Worm (Caenorhabditis elegans) whole organism, mixed stage, embryonic: ENCODE measurements around the gene clec-2.

Experiments used
- blmp-1 ChIP-seq: fragments of 150-350 bp; optimal IDR thresholded peaks from 2 replicates; lab custom pipeline; 2014; ENCODE audit warnings: missing biosample characterization, missing genetic modification characterization
- ceh-39 ChIP-seq: fragments of 150-350 bp; optimal IDR thresholded peaks from 2 replicates; lab custom pipeline; 2014; ENCODE audit warnings: missing biosample characterization, missing genetic modification characterization
- ceh-43 ChIP-seq: fragments of 200-800 bp; sonication (Bioruptor generic); optimal IDR thresholded peaks from 2 replicates; lab custom pipeline; 2018; ENCODE audit warnings: mild to moderate bottlenecking, missing genetic modification characterization, moderate library complexity, missing compliant biosample characterization
- ceh-83 ChIP-seq: fragments of 200-800 bp; sonication (Bioruptor generic); optimal IDR thresholded peaks from 2 replicates; lab custom pipeline; 2018; ENCODE audit warnings: mild to moderate bottlenecking, missing genetic modification characterization, missing compliant biosample characterization
- ces-1 ChIP-seq: fragments of 150-350 bp; optimal IDR thresholded peaks from 2 replicates; lab custom pipeline; 2014; ENCODE audit warnings: missing biosample characterization, missing genetic modification reagents, missing genetic modification characterization
- cnd-1 ChIP-seq: fragments of 200-800 bp; sonication (Bioruptor generic); optimal IDR thresholded peaks from 2 replicates; lab custom pipeline; 2018; ENCODE audit warnings: mild to moderate bottlenecking, missing genetic modification characterization, missing compliant biosample characterization
- elt-1 ChIP-seq: sonication (generic microtip); optimal IDR thresholded peaks from 2 replicates; lab custom pipeline; 2017; ENCODE audit warnings: missing genetic modification characterization, mild to moderate bottlenecking, missing compliant biosample characterization, antibody characterized with exemption, moderate library complexity, borderline replicate concordance; ENCODE audit not compliant: insufficient read depth
- elt-3 ChIP-seq: fragments of 150-350 bp; optimal IDR thresholded peaks from 2 replicates; lab custom pipeline; 2014; ENCODE audit warnings: missing biosample characterization, missing genetic modification characterization
- flh-1 ChIP-seq: fragments of 200-800 bp; sonication (Bioruptor generic); optimal IDR thresholded peaks from 2 replicates; lab custom pipeline; 2018; ENCODE audit warnings: mild to moderate bottlenecking, missing genetic modification characterization, moderate library complexity, missing compliant biosample characterization
- ham-2 ChIP-seq: fragments of 200-800 bp; sonication (Bioruptor generic); optimal IDR thresholded peaks from 2 replicates; lab custom pipeline; 2018; ENCODE audit warnings: mild to moderate bottlenecking, missing genetic modification characterization, missing compliant biosample characterization
- lin-13 ChIP-seq: fragments of 150-350 bp; optimal IDR thresholded peaks from 2 replicates; lab custom pipeline; 2014; ENCODE audit warnings: missing biosample characterization, missing genetic modification characterization
- lin-32 ChIP-seq: fragments of 200-800 bp; sonication (Bioruptor generic); optimal IDR thresholded peaks from 2 replicates; lab custom pipeline; 2018; ENCODE audit warnings: mild to moderate bottlenecking, missing genetic modification characterization, missing compliant biosample characterization
- lsy-2 ChIP-seq: fragments of 150-350 bp; optimal IDR thresholded peaks from 2 replicates; lab custom pipeline; 2014; ENCODE audit warnings: missing biosample characterization, missing genetic modification characterization
- mep-1 ChIP-seq: fragments of 150-350 bp; optimal IDR thresholded peaks from 2 replicates; lab custom pipeline; 2017; ENCODE audit warnings: missing biosample characterization, missing genetic modification reagents, missing genetic modification characterization, inconsistent platforms
- mls-2 ChIP-seq: sonication (generic microtip); optimal IDR thresholded peaks from 2 replicates; lab custom pipeline; 2016; ENCODE audit warnings: mild to moderate bottlenecking, missing genetic modification characterization, moderate library complexity, missing compliant biosample characterization
- nhr-12 ChIP-seq: fragments of 150-350 bp; optimal IDR thresholded peaks from 2 replicates; lab custom pipeline; 2014; ENCODE audit warnings: missing biosample characterization, missing genetic modification characterization
- nhr-2 ChIP-seq: fragments of 150-350 bp; optimal IDR thresholded peaks from 2 replicates; lab custom pipeline; 2014; ENCODE audit warnings: missing biosample characterization, missing genetic modification characterization
- nhr-28 ChIP-seq: fragments of 150-350 bp; optimal IDR thresholded peaks from 2 replicates; lab custom pipeline; 2014; ENCODE audit warnings: missing biosample characterization, missing genetic modification characterization
- nhr-76 ChIP-seq: sonication (generic microtip); optimal IDR thresholded peaks from 2 replicates; lab custom pipeline; 2017; ENCODE audit warnings: missing biosample characterization, missing genetic modification characterization
- pha-4 ChIP-seq: fragments of 150-350 bp; optimal IDR thresholded peaks from 2 replicates; lab custom pipeline; 2018; ENCODE audit warnings: missing biosample characterization, missing genetic modification reagents, missing genetic modification characterization
- sem-2 ChIP-seq: fragments of 200-800 bp; sonication (Bioruptor generic); optimal IDR thresholded peaks from 2 replicates; lab custom pipeline; 2018; ENCODE audit warnings: mild to moderate bottlenecking, missing genetic modification characterization, missing compliant biosample characterization
- snpc-4 ChIP-seq: fragments of 150-350 bp; optimal IDR thresholded peaks from 2 replicates; lab custom pipeline; 2014; ENCODE audit warnings: missing biosample characterization, missing genetic modification characterization
- tbx-8 ChIP-seq: fragments of 200-800 bp; sonication (Bioruptor generic); optimal IDR thresholded peaks from 2 replicates; lab custom pipeline; 2018; ENCODE audit warnings: mild to moderate bottlenecking, missing genetic modification characterization, moderate library complexity, missing compliant biosample characterization
- unc-120 ChIP-seq: sonication (generic microtip); optimal IDR thresholded peaks from 2 replicates; lab custom pipeline; 2017; ENCODE audit warnings: missing genetic modification characterization, missing compliant biosample characterization; ENCODE audit not compliant: poor library complexity, severe bottlenecking
- unc-39 ChIP-seq: fragments of 150-350 bp; optimal IDR thresholded peaks from 2 replicates; lab custom pipeline; 2014; ENCODE audit warnings: missing biosample characterization, missing genetic modification characterization
- zip-8 ChIP-seq: fragments of 150-350 bp; optimal IDR thresholded peaks from 2 replicates; lab custom pipeline; 2014; ENCODE audit warnings: missing biosample characterization, missing genetic modification characterization
- ztf-11 ChIP-seq: fragments of 150-350 bp; optimal IDR thresholded peaks from 2 replicates; lab custom pipeline; 2014; ENCODE audit warnings: missing biosample characterization, missing genetic modification characterization

clec-2 gene

DNA sequence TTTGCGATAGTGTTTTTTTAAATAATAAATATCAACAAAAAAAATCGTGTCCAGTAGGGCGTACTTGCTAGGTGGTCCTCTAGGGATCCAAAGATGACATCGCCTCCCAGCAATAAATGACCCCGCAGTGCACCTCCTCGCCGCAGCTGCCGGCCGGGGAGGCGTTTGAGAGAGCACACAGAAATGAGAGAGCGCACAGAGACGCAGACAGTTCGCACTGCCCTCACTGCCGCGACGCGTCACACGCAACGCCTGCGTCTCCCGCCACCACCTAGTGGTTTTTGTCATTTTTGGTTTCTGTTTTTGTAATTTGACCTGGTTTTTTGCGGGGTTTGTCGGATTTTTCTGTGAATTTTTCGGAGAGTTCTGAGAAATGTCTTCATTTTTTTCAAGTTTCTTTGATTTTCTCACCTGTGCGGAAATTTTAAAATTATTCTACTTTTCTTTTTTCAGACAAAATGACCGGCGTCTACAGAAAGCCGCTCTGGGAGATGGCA lies 35.3 kb downstream of the clec-2 start, which contains the start of gene lido-7 (continued):
- TF ChIP-seq lin-13 (peak; percentile 5), nhr-76 (tag; lab: Kevin White, UChicago) (no peak), mep-1 (no peak)

DNA sequence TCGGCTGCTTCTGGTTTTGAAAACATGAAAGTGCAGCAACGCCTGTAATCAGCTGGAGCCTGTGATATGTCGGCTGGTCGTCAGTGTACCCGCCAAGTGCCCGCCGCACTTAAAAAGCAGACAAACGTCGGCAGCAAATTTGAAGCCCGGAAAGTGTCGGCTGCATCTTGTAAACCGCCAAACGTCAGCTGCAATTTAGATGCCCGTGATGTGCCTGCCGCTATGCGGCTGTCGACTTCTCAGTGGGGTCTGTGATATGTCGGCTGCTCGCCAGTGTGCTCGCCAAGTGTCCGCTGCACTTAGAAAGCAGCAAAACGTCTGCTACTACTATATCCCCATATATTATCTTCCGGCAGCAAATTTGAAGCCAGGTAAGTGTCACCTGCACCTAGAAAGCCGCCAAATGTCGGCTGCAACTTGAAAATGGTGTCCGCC lies 36.1 kb downstream of the clec-2 start:
- no peak for TF ChIP-seq lin-32 (GFP tag; lab: Kevin White, UChicago)
- no peak for TF ChIP-seq lsy-2 (tag; lab: Kevin White, UChicago)
- TF ChIP-seq elt-1 (tag; lab: Kevin White, UChicago): no peak
- no peak for TF ChIP-seq snpc-4 (tag; lab: Kevin White, UChicago)
- TF ChIP-seq nhr-76 (tag; lab: Kevin White, UChicago): no peak
- no peak for TF ChIP-seq ztf-11 (tag; lab: Kevin White, UChicago)
- TF ChIP-seq ceh-43: no peak
- no peak for TF ChIP-seq cnd-1 (tag; lab: Kevin White, UChicago)
- TF ChIP-seq nhr-28: no peak

DNA sequence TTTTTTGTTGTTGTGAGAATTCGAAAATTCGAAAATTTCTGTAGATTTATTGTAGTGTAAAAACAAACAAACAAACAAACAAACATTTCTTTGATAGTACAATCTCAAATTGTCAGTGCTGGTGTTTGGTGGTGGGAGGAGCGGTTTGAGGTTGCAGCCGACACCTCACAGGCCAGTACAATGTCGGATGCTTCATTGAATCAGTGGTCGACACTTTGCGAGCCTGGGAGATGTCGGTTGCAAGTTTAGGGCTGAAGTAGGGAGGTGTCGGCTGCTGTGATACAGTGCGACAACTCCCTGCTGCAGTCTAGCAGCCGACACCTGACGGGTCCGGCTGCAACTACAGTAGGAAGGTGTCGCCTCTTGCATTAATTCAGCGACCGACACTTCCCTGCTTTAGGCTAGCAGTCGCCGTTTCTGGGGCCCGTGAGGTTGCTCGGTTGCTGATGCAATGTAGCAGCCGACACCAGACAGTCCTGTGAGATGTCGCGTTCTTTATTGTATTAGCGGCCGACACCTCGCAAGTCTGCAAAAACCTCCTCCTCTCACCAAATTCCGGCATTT lies 37.2 kb downstream of the clec-2 start:
- TF ChIP-seq ces-1 (no peak), cnd-1 (tag; lab: Kevin White, UChicago) (no peak), lsy-2 (tag; lab: Kevin White, UChicago) (no peak), ceh-39 (tag; lab: Kevin White, UChicago) (no peak), flh-1 (no peak), elt-1 (tag; lab: Kevin White, UChicago) (no peak), ham-2 (GFP tag; lab: Kevin White, UChicago) (no peak), nhr-12 (tag; lab: Kevin White, UChicago) (no peak), nhr-2 (tag; lab: Kevin White, UChicago) (no peak), unc-120 (tag; lab: Kevin White, UChicago) (no peak), lin-32 (GFP tag; lab: Kevin White, UChicago) (no peak), snpc-4 (tag; lab: Kevin White, UChicago) (no peak), elt-3 (no peak), tbx-8 (no peak)

- TF ChIP-seq ham-2 (GFP tag; lab: Kevin White, UChicago) (no peak), zip-8 (no peak), lsy-2 (tag; lab: Kevin White, UChicago) (no peak)
These were observed 37.8 kb downstream of the clec-2 start for ce11 chrII:2985446-2985845.

DNA sequence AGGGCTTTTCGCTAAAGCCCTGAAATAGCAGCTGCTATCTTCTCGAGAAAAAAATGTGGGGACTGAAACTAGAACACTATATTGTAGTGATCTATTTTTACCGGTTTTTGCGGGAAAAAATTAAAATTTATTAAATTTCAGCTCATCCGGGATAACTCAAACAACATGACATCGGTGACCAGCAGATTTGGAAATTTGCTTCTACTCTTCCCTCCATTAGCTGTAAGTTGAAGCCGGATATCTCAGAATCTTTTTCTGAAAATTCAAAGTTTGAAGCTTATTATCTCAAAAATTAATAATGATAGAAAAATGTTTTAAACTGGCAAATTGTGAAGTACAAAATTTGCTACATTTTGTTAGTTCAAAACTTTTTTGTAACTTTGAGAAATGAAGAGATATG lies 38.8 kb downstream of the clec-2 start:
- TF ChIP-seq blmp-1: no peak

ce11 chrII:2979061-2979460 lies 44.2 kb downstream of the clec-2 start:
- peak; percentile 36 for TF ChIP-seq ham-2 (GFP tag; lab: Kevin White, UChicago)
- no peak for TF ChIP-seq nhr-76 (tag; lab: Kevin White, UChicago)

DNA sequence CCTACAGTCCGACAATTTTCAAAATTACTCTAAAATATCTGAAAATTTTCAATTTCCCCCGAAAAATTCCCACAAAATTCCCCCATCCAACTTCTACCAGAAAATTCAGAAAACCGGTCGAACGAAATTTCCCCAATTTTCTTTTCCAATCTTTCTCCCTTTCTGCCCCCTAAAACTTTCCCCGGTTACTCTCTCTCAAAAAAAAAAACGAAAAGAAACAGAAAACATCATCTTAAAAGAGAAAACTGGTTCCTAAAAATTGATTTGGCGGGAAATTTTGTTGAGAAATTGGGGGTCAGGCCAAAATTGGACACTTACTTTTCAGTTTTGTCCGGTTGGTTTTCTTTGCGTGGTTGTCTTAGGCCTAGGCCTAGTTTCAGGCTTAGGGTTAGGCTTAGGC lies 45.6 kb downstream of the clec-2 start:
- TF ChIP-seq ztf-11 (tag; lab: Kevin White, UChicago) (no peak), pha-4 (tag; lab: Kevin White, UChicago) (no peak), zip-8 (no peak), elt-3 (no peak), lin-13 (no peak), nhr-12 (tag; lab: Kevin White, UChicago) (no peak), mls-2 (tag; lab: Kevin White, UChicago) (no peak), ceh-83 (GFP tag; lab: Kevin White, UChicago) (no peak), snpc-4 (tag; lab: Kevin White, UChicago) (no peak), unc-120 (tag; lab: Kevin White, UChicago) (no peak), sem-2 (no peak), unc-39 (no peak)
